Fruit fly (Drosophila melanogaster): Measurements from ENCODE around the gene nrv2.

The nrv2 gene

DNA sequence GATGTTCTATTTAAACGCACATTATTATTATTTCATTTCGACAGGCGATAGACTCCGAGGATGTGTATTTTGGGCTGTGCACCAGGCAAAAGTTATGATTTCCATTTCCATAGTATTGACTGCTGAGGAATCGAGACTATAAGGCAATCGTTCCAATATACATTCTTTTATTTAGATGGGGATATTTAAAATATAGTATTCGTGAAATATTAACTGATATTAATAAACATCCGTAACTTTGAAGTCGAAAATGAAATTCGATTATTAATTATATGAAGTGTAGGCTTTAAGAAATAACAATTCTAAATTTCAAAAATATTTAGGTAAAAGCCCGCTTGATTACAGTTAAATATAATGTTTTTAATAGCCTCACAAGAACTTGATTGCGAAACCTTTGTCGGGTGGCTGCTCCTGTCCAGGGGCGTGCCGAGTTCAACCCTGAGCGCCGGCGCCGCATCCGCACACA lies 31.6 kb upstream of the nrv2 start (continued):
- TF ChIP-seq Xbp1 (GFP tag; optimal IDR thresholded peaks at IDR 0.05) (peak; percentile 22), zfh1 (GFP tag; IDR thresholded peaks at IDR 0.05) (peak; percentile 77), BEAF-32 (GFP tag; optimal IDR thresholded peaks at IDR 0.05) (no peak), gt (GFP tag; IDR thresholded peaks at IDR 0.05) (no peak), CG13624 (GFP tag; optimal IDR thresholded peaks at IDR 0.05) (no peak), run (tag; optimal IDR thresholded peaks at IDR 0.05) (no peak), CG13424 (tag; optimal IDR thresholded peaks at IDR 0.05) (peak; percentile 72), CG4404 (GFP tag; IDR thresholded peaks at IDR 0.05) (peak; percentile 71), maf-S (GFP tag; optimal IDR thresholded peaks at IDR 0.05) (no peak), Pdp1 (GFP tag; optimal IDR thresholded peaks at IDR 0.05) (peak; percentile 1 to 21), CG4424 (GFP tag; optimal IDR thresholded peaks at IDR 0.05) (peak; percentile 61), CG12104 (GFP tag; optimal IDR thresholded peaks at IDR 0.05) (peak; percentile 31), Camta (GFP tag; optimal IDR thresholded peaks at IDR 0.05) (no peak), Mad (GFP tag; optimal IDR thresholded peaks at IDR 0.05) (no peak), CG12769 (tag; optimal IDR thresholded peaks at IDR 0.05) (no peak), exex (tag; optimal IDR thresholded peaks at IDR 0.05) (no peak), CG14965 (GFP tag; optimal IDR thresholded peaks at IDR 0.05; ENCODE audit: borderline replicate concordance) (no peak), fd102C (GFP tag; optimal IDR thresholded peaks at IDR 0.05) (peak; percentile 68), Optix (GFP tag; IDR thresholded peaks at IDR 0.05) (no peak), CG14050 (GFP tag; IDR thresholded peaks at IDR 0.05) (no peak), row (GFP tag; IDR thresholded peaks at IDR 0.05) (peak; percentile 70), Vsx1 (GFP tag; optimal IDR thresholded peaks at IDR 0.05) (peak; percentile 12), CG15601 (tag; optimal IDR thresholded peaks at IDR 0.05) (peak; percentile 49), CG2889 (GFP tag; IDR thresholded peaks at IDR 0.05) (no peak), CG3838 (GFP tag; optimal IDR thresholded peaks at IDR 0.05) (no peak), btn (GFP tag; optimal IDR thresholded peaks at IDR 0.05) (no peak), Dip3 (GFP tag; optimal IDR thresholded peaks at IDR 0.05) (no peak), CG12942 (GFP tag; optimal IDR thresholded peaks at IDR 0.05) (no peak), crp (GFP tag; optimal IDR thresholded peaks at IDR 0.05) (peak in 1 of 2 experiments; percentile 19), dan (GFP tag; IDR thresholded peaks at IDR 0.05) (no peak), Poxn (GFP tag; IDR thresholded peaks at IDR 0.05) (no peak), pb (GFP tag; optimal IDR thresholded peaks at IDR 0.05) (no peak), hbn (GFP tag; IDR thresholded peaks at IDR 0.05; ENCODE audit: partially characterized antibody) (no peak), nau (GFP tag; optimal IDR thresholded peaks at IDR 0.05) (no peak), toy (GFP tag; IDR thresholded peaks at IDR 0.05) (no peak), zen (tag; optimal IDR thresholded peaks at IDR 0.05) (peak; percentile 79), luna (GFP tag; optimal IDR thresholded peaks at IDR 0.05) (no peak), tgo (GFP tag; IDR thresholded peaks at IDR 0.05) (no peak; the same call in 2 of the 3 replicates), CG9609 (GFP tag; optimal IDR thresholded peaks at IDR 0.05) (no peak), cwo (GFP tag; optimal IDR thresholded peaks at IDR 0.05) (peak; percentile 35), org-1 (GFP tag; optimal IDR thresholded peaks at IDR 0.05) (peak; percentile 24), CG30431 (GFP tag; optimal IDR thresholded peaks at IDR 0.05) (peak; percentile 21), oc (tag; optimal IDR thresholded peaks at IDR 0.05) (no peak), Adf1 (GFP tag; IDR thresholded peaks at IDR 0.05) (no peak), Hr51 (GFP tag; optimal IDR thresholded peaks at IDR 0.05) (peak in 1 of 2 experiments; percentile 49), bcd (GFP tag; optimal IDR thresholded peaks at IDR 0.05) (peak; percentile 55), B-H2 (GFP tag; optimal IDR thresholded peaks at IDR 0.05) (no peak), Drgx (GFP tag; IDR thresholded peaks at IDR 0.05) (no peak), CG7987 (GFP tag; optimal IDR thresholded peaks at IDR 0.05) (no peak), Opbp (GFP tag; IDR thresholded peaks at IDR 0.05; ENCODE audit: partially characterized antibody) (no peak), schlank (tag; optimal IDR thresholded peaks at IDR 0.05) (no peak)
